Fruit fly (Drosophila melanogaster) whole organism, wandering third instar larva: ENCODE measurements around the gene wisp.
A peak's percentile ranks its signal among the peaks of the same experiment; 100 is the strongest.

Experiments used
- Abd-B ChIP-seq: fragments of >200 bp; optimal IDR thresholded peaks from 2 replicates; lab custom pipeline; 2017; ENCODE audit warnings: missing biosample characterization, missing genetic modification characterization
- CG32264 ChIP-seq: fragments of 200-800 bp; sonication (Bioruptor generic); optimal IDR thresholded peaks from 2 replicates; lab custom pipeline; 2016; ENCODE audit warnings: missing biosample characterization, missing genetic modification characterization
- CG9705 ChIP-seq: fragments of 200-800 bp; sonication (Bioruptor generic); optimal IDR thresholded peaks from 2 replicates; lab custom pipeline; 2018; ENCODE audit warnings: missing biosample characterization, mild to moderate bottlenecking, missing genetic modification characterization
- CrebA ChIP-seq: fragments of 200-800 bp; sonication (Bioruptor generic); optimal IDR thresholded peaks from 2 replicates; lab custom pipeline; 2016; ENCODE audit warnings: missing biosample characterization, mild to moderate bottlenecking, missing genetic modification characterization, borderline replicate concordance
- Dfd ChIP-seq: fragments of >200 bp; optimal IDR thresholded peaks from 2 replicates; lab custom pipeline; 2017; ENCODE audit warnings: missing biosample characterization, missing genetic modification characterization
- Dif ChIP-seq: fragments of 200-275, 200-300 bp; sonication (Bioruptor generic); optimal IDR thresholded peaks from 2 replicates; lab custom pipeline; 2018; ENCODE audit warnings: missing biosample characterization, missing genetic modification characterization; ENCODE audit not compliant: partially characterized antibody
- GATAd ChIP-seq: sonication (Bioruptor generic); optimal IDR thresholded peaks from 2 replicates; lab custom pipeline; 2016; ENCODE audit warnings: missing biosample characterization, missing genetic modification characterization
- HLH106 ChIP-seq: fragments of 200-800 bp; optimal IDR thresholded peaks from 3 replicates; lab custom pipeline; 2019; ENCODE audit warnings: missing biosample characterization, mild to moderate bottlenecking, missing genetic modification characterization, moderate library complexity
- Hr78 ChIP-seq: fragments of >200 bp; optimal IDR thresholded peaks from 2 replicates; lab custom pipeline; 2017; ENCODE audit warnings: missing biosample characterization, missing genetic modification characterization
- Hr83 ChIP-seq: fragments of 200-300 bp; sonication (Bioruptor generic); optimal IDR thresholded peaks from 2 replicates; lab custom pipeline; 2016; ENCODE audit warnings: missing biosample characterization, mild to moderate bottlenecking, missing genetic modification characterization, moderate library complexity; ENCODE audit not compliant: poor library complexity, severe bottlenecking
- Jra ChIP-seq: sonication (Bioruptor generic); optimal IDR thresholded peaks from 2 replicates; lab custom pipeline; 2016; ENCODE audit warnings: missing biosample characterization, missing genetic modification characterization
- Mio ChIP-seq: sonication (Bioruptor generic); optimal IDR thresholded peaks from 2 replicates; lab custom pipeline; 2016; ENCODE audit warnings: missing biosample characterization, missing genetic modification characterization
- Myc ChIP-seq: fragments of >200 bp; optimal IDR thresholded peaks from 2 replicates; lab custom pipeline; 2017
- N ChIP-seq: fragments of >200 bp; optimal IDR thresholded peaks from 2 replicates; lab custom pipeline; 2018; ENCODE audit warnings: missing biosample characterization, missing external identifiers, missing genetic modification characterization
- OdsH ChIP-seq: fragments of 200-800 bp; sonication (Bioruptor generic); optimal IDR thresholded peaks from 2 replicates; lab custom pipeline; 2016; ENCODE audit warnings: missing biosample characterization, mild to moderate bottlenecking, missing genetic modification characterization
- Rel ChIP-seq, 2 experiments: fragments of 200-800 bp; sonication (Bioruptor generic) in 1 of 2; optimal IDR thresholded peaks; 2 replicates in 1 of 2; 3 replicates in 1 of 2; lab custom pipeline; 2016 to 2019; ENCODE audit warnings: mild to moderate bottlenecking in 2 of 2, missing biosample characterization in 2 of 2, missing genetic modification characterization in 2 of 2, moderate library complexity in 1 of 2
- Sp1 ChIP-seq: fragments of 200-800 bp; sonication (Bioruptor generic); optimal IDR thresholded peaks from 3 replicates; lab custom pipeline; 2019; ENCODE audit warnings: missing biosample characterization, mild to moderate bottlenecking, missing genetic modification characterization, moderate library complexity
- Vsx2 ChIP-seq: fragments of 200-300, 225-300 bp; sonication (Bioruptor generic); optimal IDR thresholded peaks from 2 replicates; lab custom pipeline; 2018; ENCODE audit warnings: missing biosample characterization, missing genetic modification characterization; ENCODE audit not compliant: partially characterized antibody
- br ChIP-seq: fragments of 200-800 bp; sonication (Bioruptor generic); optimal IDR thresholded peaks from 2 replicates; lab custom pipeline; 2016; ENCODE audit warnings: missing biosample characterization, missing genetic modification characterization
- brk ChIP-seq: fragments of 200-800 bp; sonication (Bioruptor generic); optimal IDR thresholded peaks from 2 replicates; lab custom pipeline; 2016; ENCODE audit warnings: missing biosample characterization, mild to moderate bottlenecking, missing genetic modification characterization
- dl ChIP-seq, 2 experiments: fragments of 175-275, 200-275 bp in 1 of 2; fragments of 200-275 bp in 1 of 2; sonication (Bioruptor generic); optimal IDR thresholded peaks; lab custom pipeline; 2018; ENCODE audit warnings: mild to moderate bottlenecking in 2 of 2, missing biosample characterization in 2 of 2, missing genetic modification characterization in 2 of 2, moderate library complexity in 2 of 2; ENCODE audit not compliant: partially characterized antibody in 2 of 2, insufficient read depth in 1 of 2
- dsf ChIP-seq: sonication (Bioruptor generic); optimal IDR thresholded peaks from 2 replicates; lab custom pipeline; 2016; ENCODE audit warnings: missing biosample characterization, missing genetic modification characterization, borderline replicate concordance
- ey ChIP-seq: fragments of 200-800 bp; sonication (Bioruptor generic); optimal IDR thresholded peaks from 2 replicates; lab custom pipeline; 2016; ENCODE audit warnings: missing biosample characterization, missing genetic modification characterization
- foxo ChIP-seq, 2 experiments: fragments of 200-800 bp; sonication (Bioruptor generic); optimal IDR thresholded peaks; 2 replicates in 1 of 2; 3 replicates in 1 of 2; lab custom pipeline; 2016 to 2017; ENCODE audit warnings: missing biosample characterization in 2 of 2, missing genetic modification characterization in 2 of 2
- fru ChIP-seq: fragments of 200-800 bp; sonication (Bioruptor generic); optimal IDR thresholded peaks from 3 replicates; lab custom pipeline; 2016; ENCODE audit warnings: missing biosample characterization, mild to moderate bottlenecking, missing genetic modification characterization
- h ChIP-seq: fragments of 200-800 bp; sonication (Bioruptor generic); optimal IDR thresholded peaks from 3 replicates; lab custom pipeline; 2016; ENCODE audit warnings: missing biosample characterization, mild to moderate bottlenecking, missing genetic modification characterization
- jim ChIP-seq: fragments of 175-275, 200-325 bp; sonication (Bioruptor generic); optimal IDR thresholded peaks from 2 replicates; lab custom pipeline; 2016; ENCODE audit warnings: missing biosample characterization, mild to moderate bottlenecking, missing genetic modification characterization
- lola ChIP-seq: fragments of >200 bp; optimal IDR thresholded peaks from 2 replicates; lab custom pipeline; 2017; ENCODE audit warnings: missing biosample characterization, missing genetic modification characterization
- pan ChIP-seq: fragments of >200 bp; optimal IDR thresholded peaks from 2 replicates; lab custom pipeline; 2017
- psq ChIP-seq: fragments of 200-800 bp; sonication (Bioruptor generic); optimal IDR thresholded peaks from 3 replicates; lab custom pipeline; 2017; ENCODE audit warnings: missing biosample characterization, mild to moderate bottlenecking, missing genetic modification characterization, moderate library complexity
- rgr ChIP-seq: fragments of 200-800 bp; sonication (Bioruptor generic); optimal IDR thresholded peaks from 3 replicates; lab custom pipeline; 2016; ENCODE audit warnings: missing biosample characterization, mild to moderate bottlenecking, missing genetic modification characterization
- sage ChIP-seq: fragments of 200-800 bp; sonication (Bioruptor generic); optimal IDR thresholded peaks from 2 replicates; lab custom pipeline; 2016; ENCODE audit warnings: missing biosample characterization, mild to moderate bottlenecking, missing genetic modification characterization
- sv ChIP-seq: fragments of 200-800 bp; sonication (Bioruptor generic); optimal IDR thresholded peaks from 3 replicates; lab custom pipeline; 2016; ENCODE audit warnings: missing biosample characterization, missing genetic modification characterization
- usp ChIP-seq: fragments of >200 bp; optimal IDR thresholded peaks from 2 replicates; lab custom pipeline; 2017; ENCODE audit warnings: missing biosample characterization, missing genetic modification characterization

The wisp gene

DNA sequence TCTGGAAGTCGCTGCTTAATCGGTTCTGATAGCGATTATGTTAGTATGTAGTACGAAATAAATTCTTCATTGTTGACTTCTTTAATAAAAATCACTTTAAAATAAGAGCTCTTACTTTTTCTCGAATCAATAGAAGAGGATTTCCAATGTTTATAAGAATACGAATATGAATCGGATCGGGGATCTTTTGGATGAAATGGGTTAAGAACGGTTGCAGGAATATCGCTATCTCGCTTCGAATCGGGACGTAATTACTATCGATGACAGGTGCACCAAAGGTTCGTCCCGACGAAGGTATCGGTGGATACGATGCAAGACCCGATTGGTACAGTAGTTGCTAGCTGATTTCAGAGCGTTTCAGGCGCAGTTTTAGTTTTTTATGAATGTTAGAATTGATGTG, at the start of gene wisp:
wisp (plus strand) TSS at position 301 of the 400 bp plus-strand sequence.
- TF ChIP-seq jim (no peak), sv (no peak), rgr (GFP tag; lab: Kevin White, UChicago) (no peak), HLH106 (tag; lab: Kevin White, UChicago) (no peak), dsf (no peak), GATAd (GFP tag; lab: Kevin White, UChicago) (no peak), sage (GFP tag; lab: Kevin White, UChicago) (no peak), Dfd (no peak), Jra (GFP tag; lab: Kevin White, UChicago) (no peak), pan (lab: Kevin White, UChicago) (no peak)

DNA sequence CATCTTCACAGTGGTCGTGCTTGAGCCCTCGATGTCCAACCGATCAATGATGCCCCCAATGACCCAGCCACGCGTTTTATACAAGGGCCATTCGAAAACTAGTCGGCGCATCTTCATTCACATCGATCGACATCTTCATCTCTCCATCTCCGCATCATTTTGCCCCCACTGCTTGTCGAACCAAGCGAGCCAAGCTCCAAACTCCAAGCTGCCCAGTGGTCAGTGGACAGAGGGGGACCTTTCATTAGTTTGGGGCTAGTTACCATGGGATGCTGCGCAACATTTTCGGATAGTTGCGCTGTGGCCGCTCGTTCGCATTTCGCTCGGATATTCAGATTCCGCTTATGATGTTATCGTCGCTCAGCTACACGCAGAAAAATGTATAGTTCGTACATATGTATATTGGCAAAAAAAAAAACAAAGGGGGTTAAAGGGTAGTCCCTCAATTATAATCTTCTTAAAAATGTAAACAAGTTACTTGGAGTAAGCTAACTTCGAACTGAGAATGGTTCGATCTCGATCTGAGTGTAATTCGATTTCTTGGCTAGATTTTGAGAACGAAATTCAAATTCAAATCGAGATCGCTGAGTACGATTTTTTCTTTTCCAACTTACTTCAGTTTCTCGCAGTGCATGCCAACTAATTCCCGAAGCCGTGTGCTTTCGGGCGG, 47.6 kb upstream of the wisp start, which contains the start of gene CG15740:
CG15740 (minus strand) TSS at position 51 of the 670 bp plus-strand sequence.
- TF ChIP-seq usp (GFP tag; lab: Kevin White, UChicago) (no peak), Vsx2 (GFP tag; lab: Kevin White, UChicago) (no peak), Sp1 (no peak), brk (GFP tag; lab: Kevin White, UChicago) (no peak), pan (lab: Kevin White, UChicago) (no peak), Abd-B (no peak), Dfd (no peak), lola (no peak), HLH106 (tag; lab: Kevin White, UChicago) (no peak), jim (no peak), N (GFP tag; lab: Kevin White, UChicago) (no peak), sage (GFP tag; lab: Kevin White, UChicago) (no peak), dsf (no peak), br (GFP tag; lab: Kevin White, UChicago) (no peak)

DNA sequence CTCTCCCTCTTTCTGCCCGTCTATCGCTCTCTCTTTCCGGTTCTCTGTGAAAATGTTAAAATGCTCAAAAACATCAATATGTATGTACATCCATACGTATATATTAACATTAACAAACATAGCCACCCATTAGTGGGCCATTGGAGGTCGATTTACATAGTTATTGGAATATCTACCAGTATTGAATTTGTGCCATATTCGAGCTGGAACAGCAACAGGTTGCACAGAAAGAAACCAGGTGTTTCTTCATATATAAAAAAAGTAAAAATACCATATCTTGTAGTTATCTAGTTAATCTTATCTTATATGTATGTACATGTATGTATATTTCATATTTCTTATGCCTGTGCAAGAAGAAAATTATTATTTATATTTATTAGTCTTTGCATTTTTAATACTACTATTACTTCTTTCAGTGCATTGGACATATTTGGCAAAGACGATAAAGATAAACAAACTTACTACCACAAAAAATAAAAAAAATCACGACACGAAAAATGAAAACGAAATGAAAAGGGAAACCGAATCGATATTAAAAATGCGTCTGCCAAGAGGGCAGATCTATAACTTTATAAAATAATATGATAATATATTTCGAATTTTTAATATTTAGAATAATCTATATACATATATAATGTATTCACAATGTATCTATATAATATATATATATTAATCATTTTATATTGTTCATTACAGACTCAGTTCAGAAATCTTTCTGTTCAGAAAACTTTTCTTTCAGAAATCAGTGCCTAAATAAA, 45.1 kb upstream of the wisp start:
- TF ChIP-seq CG9705 (GFP tag; lab: Kevin White, UChicago) (no peak), Dif (no peak), Dfd (no peak), dl (GFP tag; optimal IDR thresholded peaks at IDR 0.05; lab: Kevin White, UChicago; ENCODE audit: insufficient read depth in 1 of 2, partially characterized antibody in 2 of 2) (no peak), Mio (no peak)
- TF ChIP-seq, all 38 proteins: peak for 0

DNA sequence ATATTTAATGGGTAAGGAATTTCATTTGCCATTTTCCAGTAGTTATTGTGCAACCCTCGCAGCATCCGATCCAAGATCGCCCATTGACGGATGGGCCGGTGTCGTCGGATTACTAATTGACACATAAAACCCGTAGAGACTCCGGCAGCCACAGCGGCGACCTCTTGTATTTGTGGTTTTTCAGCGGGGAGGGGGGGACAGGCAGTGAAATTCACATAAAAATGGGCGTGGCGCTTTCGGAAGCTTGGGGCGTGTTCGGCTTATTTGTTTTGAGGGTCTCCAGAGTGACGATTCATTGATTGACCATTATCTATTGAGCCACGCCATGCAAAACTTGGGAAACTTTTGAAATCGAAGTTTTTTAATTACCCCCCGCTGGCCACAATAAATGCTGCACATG, 44.5 kb upstream of the wisp start:
- TF ChIP-seq Mio (no peak), N (GFP tag; lab: Kevin White, UChicago) (no peak), jim (no peak), br (GFP tag; lab: Kevin White, UChicago) (no peak), dsf (no peak), Rel (GFP tag; optimal IDR thresholded peaks at IDR 0.05; lab: Kevin White, UChicago) (no peak), Rel (tag; optimal IDR thresholded peaks at IDR 0.05; lab: Kevin White, UChicago) (no peak), Abd-B (no peak), Myc (lab: Kevin White, UChicago) (no peak), Dfd (no peak), sage (GFP tag; lab: Kevin White, UChicago) (no peak), fru (no peak), usp (GFP tag; lab: Kevin White, UChicago) (no peak), Dif (no peak), ey (GFP tag; lab: Kevin White, UChicago) (no peak), sv (no peak)

DNA sequence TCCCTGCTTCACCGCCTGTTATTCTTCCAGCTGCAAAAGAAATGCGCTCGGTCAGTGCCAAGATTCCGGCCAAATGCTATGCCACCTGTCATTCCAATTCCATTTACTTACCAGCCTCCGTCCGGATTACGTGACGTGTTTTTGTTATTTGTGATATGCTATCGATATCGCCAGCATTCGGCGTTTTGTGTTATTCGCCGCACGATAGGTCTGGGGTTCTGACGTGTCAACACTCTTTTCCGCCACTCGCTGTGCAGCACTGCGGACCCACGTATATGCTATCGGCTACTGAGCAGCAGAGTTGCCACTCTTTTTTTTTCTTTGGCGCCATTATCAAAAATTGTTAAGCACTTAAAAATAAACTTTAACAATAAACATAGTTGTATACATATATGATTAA, 41.4 kb upstream of the wisp start, which contains the start of gene p24-1:
p24-1 (minus strand) TSS at position 221 of the 400 bp plus-strand sequence.
- TF ChIP-seq rgr (GFP tag; lab: Kevin White, UChicago) (peak; percentile 75), fru (peak; percentile 36), CG32264 (GFP tag; lab: Kevin White, UChicago) (peak; percentile 25), Vsx2 (GFP tag; lab: Kevin White, UChicago) (no peak), jim (no peak), Abd-B (no peak), dl (GFP tag; optimal IDR thresholded peaks at IDR 0.05; lab: Kevin White, UChicago; ENCODE audit: insufficient read depth in 1 of 2, partially characterized antibody in 2 of 2) (no peak), Dif (no peak), foxo (GFP tag; optimal IDR thresholded peaks at IDR 0.05; lab: Kevin White, UChicago) (peak in 1 of 2 experiments; percentile 69), lola (no peak), HLH106 (tag; lab: Kevin White, UChicago) (peak; percentile 36), Rel (GFP tag; optimal IDR thresholded peaks at IDR 0.05; lab: Kevin White, UChicago) (no peak), Rel (tag; optimal IDR thresholded peaks at IDR 0.05; lab: Kevin White, UChicago) (peak; percentile 54), Hr78 (GFP tag; lab: Kevin White, UChicago) (no peak), Myc (lab: Kevin White, UChicago) (peak; percentile 21), pan (lab: Kevin White, UChicago) (no peak), usp (GFP tag; lab: Kevin White, UChicago) (no peak), h (GFP tag; lab: Kevin White, UChicago) (peak; percentile 73), CrebA (GFP tag; lab: Kevin White, UChicago) (no peak), sv (peak; percentile 24), Mio (no peak), brk (GFP tag; lab: Kevin White, UChicago) (no peak), Hr83 (GFP tag; lab: Kevin White, UChicago) (peak; percentile 91), N (GFP tag; lab: Kevin White, UChicago) (no peak), br (GFP tag; lab: Kevin White, UChicago) (peak; percentile 53), dsf (no peak), OdsH (GFP tag; lab: Kevin White, UChicago) (peak; percentile 34), Jra (GFP tag; lab: Kevin White, UChicago) (peak; percentile 55), psq (peak; percentile 50), Sp1 (peak; percentile 33)
